Worm (Caenorhabditis elegans) whole organism, L3 larva: ENCODE measurements around the gene nhr-86.

ENCODE experiments used
- ama-1 ChIP-seq: fragments of 150-350 bp; optimal IDR thresholded peaks from 2 replicates; lab custom pipeline; 2018
- ceh-82 ChIP-seq: fragments of 150-350 bp; optimal IDR thresholded peaks from 2 replicates; lab custom pipeline; 2014; ENCODE audit warnings: missing biosample characterization, missing genetic modification characterization
- elt-3 ChIP-seq, 3 experiments: fragments of 150-350 bp in 1 of 3; sonication (generic microtip) in 2 of 3; optimal IDR thresholded peaks; 2 replicates in 2 of 3; 4 replicates in 1 of 3; lab custom pipeline; 2014 to 2017; ENCODE audit warnings: missing biosample characterization in 3 of 3, missing genetic modification characterization in 3 of 3
- nhr-11 ChIP-seq: fragments of 150-350 bp; optimal IDR thresholded peaks from 2 replicates; lab custom pipeline; 2014; ENCODE audit warnings: missing biosample characterization, missing genetic modification characterization
- nhr-237 ChIP-seq: fragments of 150-350 bp; optimal IDR thresholded peaks from 2 replicates; lab custom pipeline; 2014; ENCODE audit warnings: missing biosample characterization, missing genetic modification characterization
- nhr-25 ChIP-seq: sonication (generic microtip); optimal IDR thresholded peaks from 2 replicates; lab custom pipeline; 2017; ENCODE audit warnings: missing biosample characterization, missing genetic modification characterization
- skn-1 ChIP-seq: fragments of 150-350 bp; optimal IDR thresholded peaks from 2 replicates; lab custom pipeline; 2014; ENCODE audit warnings: missing biosample characterization, missing genetic modification characterization
- unc-62 ChIP-seq: fragments of 150-350 bp; sonication (generic microtip); optimal IDR thresholded peaks from 4 replicates; lab custom pipeline; 2014; ENCODE audit warnings: missing biosample characterization, missing genetic modification reagents, missing genetic modification characterization
- zag-1 ChIP-seq: fragments of 150-350 bp; optimal IDR thresholded peaks from 2 replicates; lab custom pipeline; 2014; ENCODE audit warnings: missing biosample characterization, missing genetic modification characterization

DNA sequence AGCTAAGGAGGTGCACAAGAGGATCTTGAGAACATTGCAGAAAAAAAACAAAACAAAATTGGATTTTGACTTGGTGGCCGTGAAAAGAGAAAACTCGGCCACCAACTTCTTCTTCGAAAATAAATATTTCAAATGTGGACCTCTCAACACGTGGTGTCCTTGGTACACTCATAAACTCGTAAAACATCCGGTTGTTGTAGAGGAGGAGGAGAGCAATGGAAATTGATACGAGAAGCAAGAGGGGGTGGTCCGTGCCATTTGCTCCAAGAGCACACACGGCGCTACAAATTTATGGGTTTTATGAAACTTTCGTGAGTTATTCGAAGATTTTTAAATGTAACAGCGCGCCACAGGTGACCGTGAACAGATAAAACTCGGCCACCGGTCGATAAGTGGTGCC lies 15.2 kb upstream of the nhr-86 start:
- no peak for TF ChIP-seq nhr-25 (tag; lab: Kevin White, UChicago)
- no peak for TF ChIP-seq zag-1 (tag; lab: Kevin White, UChicago)
- TF ChIP-seq skn-1 (tag; lab: Kevin White, UChicago), result no peak
- TF ChIP-seq ama-1 (lab: Kevin White, UChicago), result no peak
- no peak for TF ChIP-seq ceh-82 (tag; lab: Kevin White, UChicago)
- no peak for TF ChIP-seq elt-3 (tag; optimal IDR thresholded peaks at IDR 0.05; lab: Kevin White, UChicago)
- TF ChIP-seq nhr-11 (tag; lab: Kevin White, UChicago), result no peak
- TF ChIP-seq unc-62 (GFP tag; lab: Kevin White, UChicago), result no peak
- TF ChIP-seq nhr-237, result no peak
